Worm (Caenorhabditis elegans) whole organism, mixed stage, embryonic: ENCODE measurements around the gene F29G6.1.

Source experiments
- cnd-1 ChIP-seq: fragments of 200-800 bp; sonication (Bioruptor generic); optimal IDR thresholded peaks from 2 replicates; lab custom pipeline; 2018; ENCODE audit warnings: mild to moderate bottlenecking, missing genetic modification characterization, missing compliant biosample characterization
- elt-1 ChIP-seq: sonication (generic microtip); optimal IDR thresholded peaks from 2 replicates; lab custom pipeline; 2017; ENCODE audit warnings: missing genetic modification characterization, mild to moderate bottlenecking, missing compliant biosample characterization, antibody characterized with exemption, moderate library complexity, borderline replicate concordance; ENCODE audit not compliant: insufficient read depth
- nhr-237 ChIP-seq: fragments of 150-350 bp; optimal IDR thresholded peaks from 2 replicates; lab custom pipeline; 2014; ENCODE audit warnings: missing biosample characterization, missing genetic modification characterization

DNA sequence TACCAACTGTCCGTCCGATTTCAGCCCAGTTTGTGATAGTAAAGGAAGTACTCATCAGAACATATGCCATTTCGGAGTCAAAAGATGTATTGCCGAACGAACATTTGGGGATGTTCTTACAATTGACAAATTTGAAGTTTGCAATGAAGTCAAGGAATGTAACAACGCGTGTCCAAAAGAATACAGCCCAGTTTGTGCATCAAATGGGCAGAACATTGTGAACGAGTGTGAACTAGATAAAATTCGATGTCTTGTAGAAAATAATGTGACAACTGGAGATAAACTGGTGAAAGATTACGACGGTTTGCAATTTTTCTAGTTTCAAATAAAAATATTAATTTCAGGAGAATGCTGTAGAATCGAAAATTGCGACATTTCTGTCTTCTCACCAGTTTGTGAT lies 5.8 kb downstream of the F29G6.1 start:
- no peak for TF ChIP-seq nhr-237
- no peak for TF ChIP-seq cnd-1
- TF ChIP-seq elt-1 (tag; lab: Kevin White, UChicago), result no peak
